Worm (Caenorhabditis elegans) whole organism, L1 larva: Measurements from ENCODE around the gene swt-4.

Experiments
- aly-2 ChIP-seq: fragments of 150-350 bp; optimal IDR thresholded peaks from 2 replicates; lab custom pipeline; 2014; ENCODE audit warnings: missing biosample characterization, missing genetic modification characterization
- ama-1 ChIP-seq: fragments of 150-350 bp; optimal IDR thresholded peaks from 2 replicates; lab custom pipeline; 2014
- ceh-82 ChIP-seq, 3 experiments: fragments of 150-350 bp in 1 of 3; sonication (generic microtip) in 2 of 3; optimal IDR thresholded peaks; 2 replicates each; lab custom pipeline; 2014 to 2017; ENCODE audit warnings: missing biosample characterization in 3 of 3, missing genetic modification characterization in 3 of 3
- elt-3 ChIP-seq, 6 experiments: fragments of 150-350 bp in 1 of 6; sonication (generic microtip); optimal IDR thresholded peaks; 2 replicates each; lab custom pipeline; 2017 to 2018; ENCODE audit warnings: missing biosample characterization in 6 of 6, missing genetic modification characterization in 6 of 6, inconsistent platforms in 1 of 6
- ets-5 ChIP-seq: fragments of 200-800 bp; sonication (Bioruptor generic); IDR thresholded peaks from 2 replicates; pipeline ENCODE4 v1.3.6; 2022; ENCODE audit warnings: missing genetic modification characterization, missing compliant biosample characterization
- lin-39 ChIP-seq: fragments of 150-350 bp; optimal IDR thresholded peaks from 2 replicates; lab custom pipeline; 2014; ENCODE audit warnings: missing biosample characterization, missing genetic modification reagents, missing genetic modification characterization
- mep-1 ChIP-seq: fragments of 150-350 bp; optimal IDR thresholded peaks from 2 replicates; lab custom pipeline; 2014; ENCODE audit warnings: missing biosample characterization, missing genetic modification characterization
- nhr-12 ChIP-seq: sonication (generic microtip); optimal IDR thresholded peaks from 2 replicates; lab custom pipeline; 2017; ENCODE audit warnings: missing biosample characterization, missing genetic modification characterization
- nhr-28 ChIP-seq: fragments of 150-350 bp; optimal IDR thresholded peaks from 2 replicates; lab custom pipeline; 2014; ENCODE audit warnings: missing biosample characterization, missing genetic modification characterization
- nhr-77 ChIP-seq: fragments of 150-350 bp; optimal IDR thresholded peaks from 2 replicates; lab custom pipeline; 2014; ENCODE audit warnings: missing biosample characterization, missing genetic modification characterization
- unc-62 ChIP-seq: fragments of 150-350 bp; optimal IDR thresholded peaks from 2 replicates; lab custom pipeline; 2014; ENCODE audit warnings: missing biosample characterization, missing genetic modification reagents, missing genetic modification characterization

ce11 chrIII:10603248-10603647 lies 25.7 kb downstream of the swt-4 start, which contains the start of gene Y39A1A.2:
- TF ChIP-seq nhr-77 (no peak), lin-39 (no peak), ama-1 (lab: Kevin White, UChicago) (no peak), nhr-28 (tag; lab: Kevin White, UChicago) (no peak), nhr-12 (tag; lab: Kevin White, UChicago) (no peak), elt-3 (tag; optimal IDR thresholded peaks at IDR 0.05; lab: Kevin White, UChicago) (no peak), ceh-82 (tag; optimal IDR thresholded peaks at IDR 0.05; lab: Kevin White, UChicago) (no peak), mep-1 (no peak), unc-62 (GFP tag; lab: Kevin White, UChicago) (no peak), ets-5 (GFP tag; lab: Robert Waterston, UW) (no peak), aly-2 (tag; lab: Kevin White, UChicago) (no peak)
